Worm (Caenorhabditis elegans): Measurements from ENCODE around the gene utp-20.

DNA sequence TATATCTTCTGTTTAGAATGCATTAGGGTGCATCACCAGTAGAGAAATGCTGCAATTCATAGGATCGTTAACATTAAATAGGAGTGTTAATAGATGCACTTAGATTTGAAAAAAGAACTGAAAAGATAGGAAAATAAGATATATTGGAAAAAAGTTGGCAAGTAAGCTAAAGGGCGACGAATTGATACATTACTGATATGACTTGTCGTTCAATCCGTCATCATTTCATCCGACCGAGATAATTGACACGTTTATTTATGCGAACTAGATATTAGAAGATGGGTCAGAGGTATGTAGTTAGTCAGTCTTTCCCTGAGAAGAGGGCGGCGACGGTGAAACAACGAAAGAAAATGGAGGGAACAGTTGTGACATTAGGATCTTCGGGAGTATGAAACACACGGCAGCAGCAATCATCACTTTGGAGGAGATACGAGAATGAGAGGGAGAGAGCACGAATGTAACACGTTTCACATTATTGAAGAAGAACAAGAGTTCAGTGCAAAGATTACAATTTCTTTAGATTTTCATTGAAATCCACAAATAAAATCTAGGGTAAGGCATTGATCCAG lies 8.8 kb downstream of the utp-20 start, which contains the start of gene lron-15:
- TF ChIP-seq tab-1 (GFP tag; IDR thresholded peaks at IDR 0.05) (no peak), ztf-23 (GFP tag; IDR thresholded peaks at IDR 0.05) (no peak), med-1 (GFP tag; optimal IDR thresholded peaks at IDR 0.05; ENCODE audit: insufficient read depth) (no peak), flt-1 (GFP tag; IDR thresholded peaks at IDR 0.05) (no peak), ztf-29 (GFP tag; IDR thresholded peaks at IDR 0.05) (no peak), T22C8.4 (GFP tag; IDR thresholded peaks at IDR 0.05) (no peak), ref-1 (GFP tag; conservative IDR thresholded peaks at IDR 0.05) (no peak)

Measured in whole organism, midembryonic.